Worm (Caenorhabditis elegans): ENCODE data around the gene fkh-7.

Gene fkh-7

DNA sequence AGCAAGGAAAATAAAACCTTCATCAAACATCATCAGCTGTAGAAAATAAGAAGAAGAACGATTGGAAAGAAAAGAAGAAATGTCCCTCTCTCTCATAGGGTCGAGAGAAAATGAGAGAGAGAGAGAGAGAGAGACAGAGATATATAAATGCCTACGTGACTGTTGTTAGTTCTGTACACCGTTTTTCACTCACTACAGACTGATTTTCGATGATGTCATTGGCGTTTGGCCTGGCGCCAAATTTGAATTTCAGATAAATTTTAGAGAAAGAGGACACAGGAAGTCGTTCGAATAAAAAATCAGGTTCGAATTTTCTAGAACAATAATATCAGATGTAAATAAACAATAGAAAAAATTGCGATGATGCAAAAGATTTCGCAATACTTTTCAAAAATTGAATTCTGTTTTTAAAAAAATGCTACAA, 71.5 kb downstream of the fkh-7 start (continued):
- TF ChIP-seq F49E8.2 (tag; optimal IDR thresholded peaks at IDR 0.05; ENCODE audit: borderline replicate concordance) (no peak), arid-1 (GFP tag; conservative IDR thresholded peaks at IDR 0.05) (no peak), snpc-4 (tag; optimal IDR thresholded peaks at IDR 0.05) (no peak), lin-15B (tag; optimal IDR thresholded peaks at IDR 0.05) (peak; percentile 3), jun-1 (tag; optimal IDR thresholded peaks at IDR 0.05) (no peak), mep-1 (tag; optimal IDR thresholded peaks at IDR 0.05) (peak; percentile 77), mdt-29 (GFP tag; IDR thresholded peaks at IDR 0.05) (peak; percentile 22; the same call in 1 of the 2 replicates), gei-8 (GFP tag; optimal IDR thresholded peaks at IDR 0.05) (no peak), mes-2 (tag; optimal IDR thresholded peaks at IDR 0.05; ENCODE audit: poor library complexity, severe bottlenecking) (peak; percentile 31), aly-2 (tag; optimal IDR thresholded peaks at IDR 0.05) (no peak), zip-2 (tag; optimal IDR thresholded peaks at IDR 0.05) (no peak), unc-39 (tag; optimal IDR thresholded peaks at IDR 0.05) (no peak), hlh-30 (tag; optimal IDR thresholded peaks at IDR 0.05; ENCODE audit: insufficient read depth) (peak; percentile 51), nhr-41 (GFP tag; IDR thresholded peaks at IDR 0.05) (no peak), ztf-11 (tag; optimal IDR thresholded peaks at IDR 0.05) (no peak), daf-12 (tag; optimal IDR thresholded peaks at IDR 0.05) (no peak), lir-3 (tag; optimal IDR thresholded peaks at IDR 0.05) (no peak), nhr-111 (GFP tag; optimal IDR thresholded peaks at IDR 0.05) (no peak), duxl-1 (tag; optimal IDR thresholded peaks at IDR 0.05; ENCODE audit: poor library complexity) (no peak), set-16 (GFP tag; IDR thresholded peaks at IDR 0.05) (no peak), egl-43 (GFP tag; IDR thresholded peaks at IDR 0.05) (no peak), R02D3.7 (tag; optimal IDR thresholded peaks at IDR 0.05) (no peak), T20F7.1 (GFP tag; optimal IDR thresholded peaks at IDR 0.05) (peak; percentile 53), ceh-82 (tag; optimal IDR thresholded peaks at IDR 0.05) (no peak), nhr-48 (tag; optimal IDR thresholded peaks at IDR 0.05) (peak; percentile 73), spr-1 (tag; optimal IDR thresholded peaks at IDR 0.05) (peak; percentile 38), egl-27 (tag; optimal IDR thresholded peaks at IDR 0.05) (no peak), lin-29 (GFP tag; IDR thresholded peaks at IDR 0.05) (no peak)

DNA sequence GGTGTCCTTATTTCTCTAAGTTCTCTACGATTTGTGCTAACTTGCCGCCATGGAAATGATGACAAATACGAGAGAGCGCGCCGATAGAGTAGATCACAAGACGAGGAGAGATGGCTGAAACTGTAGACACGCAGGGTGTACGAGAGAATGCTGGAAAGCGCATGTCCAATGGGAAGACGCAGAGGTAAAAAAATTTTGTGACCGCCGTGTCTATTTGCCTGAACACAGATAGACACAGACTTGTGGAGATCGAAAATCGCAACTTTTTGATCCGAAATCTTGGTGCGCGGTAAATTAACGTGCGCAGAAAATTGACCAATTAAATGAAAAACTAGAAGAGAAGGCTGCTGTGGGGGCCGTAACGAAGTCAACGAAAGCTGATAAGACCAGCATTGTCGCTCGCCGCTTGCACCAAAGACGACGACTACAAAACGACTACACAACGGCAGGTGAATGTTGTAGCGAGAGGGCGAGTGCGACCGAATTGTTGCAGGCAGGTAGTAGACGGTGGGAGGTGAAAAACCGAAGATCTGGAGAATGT, 72.7 kb downstream of the fkh-7 start:
- peak; percentile 42 for TF ChIP-seq rbr-2 (tag; optimal IDR thresholded peaks at IDR 0.05)
- TF ChIP-seq hlh-30 (tag; optimal IDR thresholded peaks at IDR 0.05; ENCODE audit: insufficient read depth) = peak; percentile 94
- 0 out of 2 replicates have a peak, but pooled peaks have one; percentile 16 for TF ChIP-seq set-16 (GFP tag; IDR thresholded peaks at IDR 0.05)
- peak; percentile 74 for TF ChIP-seq nhr-25 (tag; optimal IDR thresholded peaks at IDR 0.05; ENCODE audit: borderline replicate concordance, insufficient read depth)
- peak; percentile 12 for TF ChIP-seq gei-8 (GFP tag; optimal IDR thresholded peaks at IDR 0.05)
- no peak for TF ChIP-seq daf-19 (GFP tag; conservative IDR thresholded peaks at IDR 0.05)
- TF ChIP-seq hlh-11 (tag; optimal IDR thresholded peaks at IDR 0.05) = peak; percentile 89
- no peak for TF ChIP-seq ceh-28 (tag; optimal IDR thresholded peaks at IDR 0.05)
- TF ChIP-seq F10B5.3 (tag; optimal IDR thresholded peaks at IDR 0.05) = no peak
- peak; percentile 31 for TF ChIP-seq duxl-1 (tag; optimal IDR thresholded peaks at IDR 0.05; ENCODE audit: poor library complexity)
- TF ChIP-seq dmd-6 (GFP tag; IDR thresholded peaks at IDR 0.05) = peak; percentile 72
- peak; percentile 87 for TF ChIP-seq nhr-102 (tag; optimal IDR thresholded peaks at IDR 0.05)
- TF ChIP-seq ceh-62 (tag; optimal IDR thresholded peaks at IDR 0.05) = no peak
- peak; percentile 67 for TF ChIP-seq mep-1 (tag; optimal IDR thresholded peaks at IDR 0.05)
- TF ChIP-seq spr-1 (tag; optimal IDR thresholded peaks at IDR 0.05) = peak; percentile 46
- TF ChIP-seq mdl-1 (tag; optimal IDR thresholded peaks at IDR 0.05) = peak; percentile 72 to 78
- peak; percentile 82 for TF ChIP-seq dve-1 (tag; optimal IDR thresholded peaks at IDR 0.05; ENCODE audit: insufficient read depth)
- TF ChIP-seq T20F7.1 (GFP tag; optimal IDR thresholded peaks at IDR 0.05) = peak; percentile 49
- TF ChIP-seq nhr-28 (tag; optimal IDR thresholded peaks at IDR 0.05) = peak; percentile 88
- TF ChIP-seq aha-1 (tag) = peak; percentile 73
- TF ChIP-seq nhr-76 (tag; optimal IDR thresholded peaks at IDR 0.05) = peak; percentile 1
- TF ChIP-seq hmg-1.1 (GFP tag; IDR thresholded peaks at IDR 0.05) = peak; percentile 65
- TF ChIP-seq mxl-3 (GFP tag; optimal IDR thresholded peaks at IDR 0.05) = peak; percentile 81
- TF ChIP-seq pha-4 (GFP tag; IDR thresholded peaks at IDR 0.05) = peak; percentile 55
- TF ChIP-seq pha-4 (tag; optimal IDR thresholded peaks at IDR 0.05) = no peak
- TF ChIP-seq nhr-77 (tag; optimal IDR thresholded peaks at IDR 0.05) = peak; percentile 41
- TF ChIP-seq jun-1 (tag; optimal IDR thresholded peaks at IDR 0.05) = peak; percentile 62
- TF ChIP-seq fos-1 (tag; optimal IDR thresholded peaks at IDR 0.05) = no peak
- peak; percentile 42; the same call in 1 of the 2 replicates for TF ChIP-seq lin-38 (GFP tag; IDR thresholded peaks at IDR 0.05)

Measured in whole organism, L4 larva.